Fruit fly (Drosophila melanogaster) Kc167 (cell line): Measurements from ENCODE around the gene MED10.

Experiments
- Sin3A ChIP-seq: fragments of >200 bp; optimal IDR thresholded peaks from 2 replicates; lab custom pipeline; 2018; ENCODE audit warnings: missing external identifiers
- h ChIP-seq: fragments of >200 bp; optimal IDR thresholded peaks from 3 replicates; lab custom pipeline; 2018; ENCODE audit warnings: missing external identifiers
- insv ChIP-seq: fragments of >200 bp; optimal IDR thresholded peaks from 3 replicates; lab custom pipeline; 2018; ENCODE audit warnings: missing external identifiers
- psq ChIP-seq: fragments of >200 bp; optimal IDR thresholded peaks from 2 replicates; lab custom pipeline; 2017; ENCODE audit warnings: missing external identifiers
- ttk ChIP-seq: sonication (Bioruptor generic); optimal IDR thresholded peaks from 2 replicates; lab custom pipeline; 2017; ENCODE audit warnings: missing external identifiers

DNA sequence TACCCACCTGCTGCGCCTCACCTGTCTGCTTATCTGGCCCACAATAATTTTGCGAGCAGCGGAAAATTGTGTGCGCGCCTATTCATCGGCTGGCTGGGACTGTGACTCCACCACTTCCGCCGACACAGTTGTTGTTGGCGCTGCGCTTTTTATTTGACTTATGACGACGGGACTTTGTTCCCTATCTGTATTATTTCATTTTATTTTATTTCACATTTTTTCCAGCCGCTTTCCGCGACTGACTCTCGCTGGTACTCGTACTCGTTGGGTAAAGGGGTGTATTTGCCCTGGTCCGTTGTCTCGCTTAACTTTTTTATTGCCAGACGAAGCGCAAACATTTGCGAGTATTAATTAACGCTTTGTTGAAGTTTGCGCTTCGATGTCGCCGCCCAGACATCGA, 41.0 kb upstream of the MED10 start:
- no peak for TF ChIP-seq ttk
- TF ChIP-seq insv, result no peak
- no peak for TF ChIP-seq psq (lab: Kevin White, UChicago)
- TF ChIP-seq Sin3A (lab: Kevin White, UChicago), result no peak
- TF ChIP-seq h (lab: Kevin White, UChicago), result no peak
